Worm (Caenorhabditis elegans) whole organism, L1 larva: ENCODE data around the gene T23F2.3.

Experiments used
- ama-1 ChIP-seq: fragments of 150-350 bp; optimal IDR thresholded peaks from 2 replicates; lab custom pipeline; 2014
- blmp-1 ChIP-seq: fragments of 150-350 bp; optimal IDR thresholded peaks from 2 replicates; lab custom pipeline; 2014; ENCODE audit warnings: missing biosample characterization, missing genetic modification characterization
- ceh-82 ChIP-seq, 3 experiments: fragments of 150-350 bp in 1 of 3; sonication (generic microtip) in 2 of 3; optimal IDR thresholded peaks; 2 replicates each; lab custom pipeline; 2014 to 2017; ENCODE audit warnings: missing biosample characterization in 3 of 3, missing genetic modification characterization in 3 of 3
- elt-3 ChIP-seq, 6 experiments: fragments of 150-350 bp in 1 of 6; sonication (generic microtip); optimal IDR thresholded peaks; 2 replicates each; lab custom pipeline; 2017 to 2018; ENCODE audit warnings: missing biosample characterization in 6 of 6, missing genetic modification characterization in 6 of 6, inconsistent platforms in 1 of 6
- jun-1 ChIP-seq: fragments of 150-350 bp; optimal IDR thresholded peaks from 2 replicates; lab custom pipeline; 2014; ENCODE audit warnings: missing biosample characterization, missing genetic modification reagents, missing genetic modification characterization
- lir-3 ChIP-seq: sonication (generic microtip); optimal IDR thresholded peaks from 2 replicates; lab custom pipeline; 2016; ENCODE audit warnings: mild to moderate bottlenecking, missing genetic modification characterization, moderate library complexity, missing compliant biosample characterization; ENCODE audit not compliant: poor library complexity
- nhr-237 ChIP-seq: fragments of 150-350 bp; optimal IDR thresholded peaks from 2 replicates; lab custom pipeline; 2014; ENCODE audit warnings: missing biosample characterization, missing genetic modification characterization
- nhr-77 ChIP-seq: fragments of 150-350 bp; optimal IDR thresholded peaks from 2 replicates; lab custom pipeline; 2014; ENCODE audit warnings: missing biosample characterization, missing genetic modification characterization
- unc-130 ChIP-seq: fragments of 150-350 bp; optimal IDR thresholded peaks from 2 replicates; lab custom pipeline; 2017; ENCODE audit warnings: missing biosample characterization, missing genetic modification characterization, inconsistent platforms
- zip-4 ChIP-seq: fragments of 200-800 bp; sonication (Bioruptor generic); optimal IDR thresholded peaks from 2 replicates; lab custom pipeline; 2018; ENCODE audit warnings: mild to moderate bottlenecking, missing genetic modification characterization, moderate library complexity, missing compliant biosample characterization

DNA sequence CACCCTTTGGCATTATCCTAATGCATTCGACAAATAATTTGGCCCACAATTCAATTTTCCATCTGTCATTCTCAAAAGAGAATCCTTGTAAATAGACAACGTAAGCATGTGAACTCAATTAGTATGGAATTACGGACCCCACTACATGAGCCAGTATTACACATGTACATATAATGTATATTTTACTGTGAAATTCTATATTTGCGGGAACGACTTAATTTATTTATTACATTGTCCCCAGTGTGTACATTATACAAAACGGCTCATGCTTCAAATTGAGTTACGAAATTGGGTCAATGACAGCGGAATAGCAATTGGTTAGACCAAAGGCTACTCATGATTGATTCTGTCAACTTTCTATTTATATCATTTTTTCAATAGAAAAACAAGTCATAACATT is 7.4 kb upstream of the T23F2.3 start:
- TF ChIP-seq elt-3 (tag; optimal IDR thresholded peaks at IDR 0.05; lab: Kevin White, UChicago) (no peak), blmp-1 (tag; lab: Kevin White, UChicago) (no peak), lir-3 (tag; lab: Kevin White, UChicago) (peak; percentile 1), jun-1 (tag; lab: Kevin White, UChicago) (no peak), zip-4 (GFP tag; lab: Kevin White, UChicago) (no peak), nhr-77 (tag; lab: Kevin White, UChicago) (no peak), nhr-237 (tag; lab: Kevin White, UChicago) (no peak), ceh-82 (tag; optimal IDR thresholded peaks at IDR 0.05; lab: Kevin White, UChicago) (no peak), ama-1 (no peak), unc-130 (tag; lab: Kevin White, UChicago) (no peak)
